Worm (Caenorhabditis elegans) whole organism, mixed stage, embryonic: Measurements from ENCODE around the gene daf-2.
A peak's percentile ranks its signal among the peaks of the same experiment; 100 is the strongest.

Source experiments
- M03D4.4 ChIP-seq: sonication (generic microtip); optimal IDR thresholded peaks from 2 replicates; lab custom pipeline; 2017; ENCODE audit warnings: mild to moderate bottlenecking, missing genetic modification characterization, missing compliant biosample characterization
- bed-3 ChIP-seq: fragments of 200-800 bp; sonication (Bioruptor generic); optimal IDR thresholded peaks from 3 replicates; lab custom pipeline; 2018; ENCODE audit warnings: mild to moderate bottlenecking, missing genetic modification characterization, moderate library complexity, missing compliant biosample characterization
- blmp-1 ChIP-seq: fragments of 150-350 bp; optimal IDR thresholded peaks from 2 replicates; lab custom pipeline; 2014; ENCODE audit warnings: missing biosample characterization, missing genetic modification characterization
- ceh-39 ChIP-seq: fragments of 150-350 bp; optimal IDR thresholded peaks from 2 replicates; lab custom pipeline; 2014; ENCODE audit warnings: missing biosample characterization, missing genetic modification characterization
- ceh-43 ChIP-seq: fragments of 200-800 bp; sonication (Bioruptor generic); optimal IDR thresholded peaks from 2 replicates; lab custom pipeline; 2018; ENCODE audit warnings: mild to moderate bottlenecking, missing genetic modification characterization, moderate library complexity, missing compliant biosample characterization
- ceh-83 ChIP-seq: fragments of 200-800 bp; sonication (Bioruptor generic); optimal IDR thresholded peaks from 2 replicates; lab custom pipeline; 2018; ENCODE audit warnings: mild to moderate bottlenecking, missing genetic modification characterization, missing compliant biosample characterization
- ces-1 ChIP-seq: fragments of 150-350 bp; optimal IDR thresholded peaks from 2 replicates; lab custom pipeline; 2014; ENCODE audit warnings: missing biosample characterization, missing genetic modification reagents, missing genetic modification characterization
- cnd-1 ChIP-seq: fragments of 200-800 bp; sonication (Bioruptor generic); optimal IDR thresholded peaks from 2 replicates; lab custom pipeline; 2018; ENCODE audit warnings: mild to moderate bottlenecking, missing genetic modification characterization, missing compliant biosample characterization
- drap-1 ChIP-seq: fragments of 200-800 bp; sonication (Bioruptor generic); optimal IDR thresholded peaks from 3 replicates; lab custom pipeline; 2018; ENCODE audit warnings: mild to moderate bottlenecking, missing genetic modification characterization, missing compliant biosample characterization
- elt-1 ChIP-seq: sonication (generic microtip); optimal IDR thresholded peaks from 2 replicates; lab custom pipeline; 2017; ENCODE audit warnings: missing genetic modification characterization, mild to moderate bottlenecking, missing compliant biosample characterization, antibody characterized with exemption, moderate library complexity, borderline replicate concordance; ENCODE audit not compliant: insufficient read depth
- elt-3 ChIP-seq: fragments of 150-350 bp; optimal IDR thresholded peaks from 2 replicates; lab custom pipeline; 2014; ENCODE audit warnings: missing biosample characterization, missing genetic modification characterization
- flh-1 ChIP-seq: fragments of 200-800 bp; sonication (Bioruptor generic); optimal IDR thresholded peaks from 2 replicates; lab custom pipeline; 2018; ENCODE audit warnings: mild to moderate bottlenecking, missing genetic modification characterization, moderate library complexity, missing compliant biosample characterization
- ham-2 ChIP-seq: fragments of 200-800 bp; sonication (Bioruptor generic); optimal IDR thresholded peaks from 2 replicates; lab custom pipeline; 2018; ENCODE audit warnings: mild to moderate bottlenecking, missing genetic modification characterization, missing compliant biosample characterization
- hlh-1 ChIP-seq: fragments of 150-350 bp; optimal IDR thresholded peaks from 2 replicates; lab custom pipeline; 2014; ENCODE audit warnings: missing biosample characterization, missing genetic modification reagents, missing genetic modification characterization
- lin-13 ChIP-seq: fragments of 150-350 bp; optimal IDR thresholded peaks from 2 replicates; lab custom pipeline; 2014; ENCODE audit warnings: missing biosample characterization, missing genetic modification characterization
- lin-32 ChIP-seq: fragments of 200-800 bp; sonication (Bioruptor generic); optimal IDR thresholded peaks from 2 replicates; lab custom pipeline; 2018; ENCODE audit warnings: mild to moderate bottlenecking, missing genetic modification characterization, missing compliant biosample characterization
- lsy-2 ChIP-seq: fragments of 150-350 bp; optimal IDR thresholded peaks from 2 replicates; lab custom pipeline; 2014; ENCODE audit warnings: missing biosample characterization, missing genetic modification characterization
- mab-5 ChIP-seq: fragments of 150-350 bp; optimal IDR thresholded peaks from 2 replicates; lab custom pipeline; 2014; ENCODE audit warnings: missing biosample characterization, missing genetic modification characterization
- mep-1 ChIP-seq: fragments of 150-350 bp; optimal IDR thresholded peaks from 2 replicates; lab custom pipeline; 2017; ENCODE audit warnings: missing biosample characterization, missing genetic modification reagents, missing genetic modification characterization, inconsistent platforms
- mls-2 ChIP-seq: sonication (generic microtip); optimal IDR thresholded peaks from 2 replicates; lab custom pipeline; 2016; ENCODE audit warnings: mild to moderate bottlenecking, missing genetic modification characterization, moderate library complexity, missing compliant biosample characterization
- nhr-12 ChIP-seq: fragments of 150-350 bp; optimal IDR thresholded peaks from 2 replicates; lab custom pipeline; 2014; ENCODE audit warnings: missing biosample characterization, missing genetic modification characterization
- nhr-2 ChIP-seq: fragments of 150-350 bp; optimal IDR thresholded peaks from 2 replicates; lab custom pipeline; 2014; ENCODE audit warnings: missing biosample characterization, missing genetic modification characterization
- nhr-237 ChIP-seq: fragments of 150-350 bp; optimal IDR thresholded peaks from 2 replicates; lab custom pipeline; 2014; ENCODE audit warnings: missing biosample characterization, missing genetic modification characterization
- nhr-28 ChIP-seq: fragments of 150-350 bp; optimal IDR thresholded peaks from 2 replicates; lab custom pipeline; 2014; ENCODE audit warnings: missing biosample characterization, missing genetic modification characterization
- nhr-76 ChIP-seq: sonication (generic microtip); optimal IDR thresholded peaks from 2 replicates; lab custom pipeline; 2017; ENCODE audit warnings: missing biosample characterization, missing genetic modification characterization
- pha-4 ChIP-seq: fragments of 150-350 bp; optimal IDR thresholded peaks from 2 replicates; lab custom pipeline; 2018; ENCODE audit warnings: missing biosample characterization, missing genetic modification reagents, missing genetic modification characterization
- sem-2 ChIP-seq: fragments of 200-800 bp; sonication (Bioruptor generic); optimal IDR thresholded peaks from 2 replicates; lab custom pipeline; 2018; ENCODE audit warnings: mild to moderate bottlenecking, missing genetic modification characterization, missing compliant biosample characterization
- snpc-4 ChIP-seq: fragments of 150-350 bp; optimal IDR thresholded peaks from 2 replicates; lab custom pipeline; 2014; ENCODE audit warnings: missing biosample characterization, missing genetic modification characterization
- sptf-1 ChIP-seq: sonication (generic microtip); optimal IDR thresholded peaks from 2 replicates; lab custom pipeline; 2017; ENCODE audit warnings: mild to moderate bottlenecking, missing genetic modification characterization, moderate library complexity, missing compliant biosample characterization
- tbx-8 ChIP-seq: fragments of 200-800 bp; sonication (Bioruptor generic); optimal IDR thresholded peaks from 2 replicates; lab custom pipeline; 2018; ENCODE audit warnings: mild to moderate bottlenecking, missing genetic modification characterization, moderate library complexity, missing compliant biosample characterization
- unc-120 ChIP-seq: sonication (generic microtip); optimal IDR thresholded peaks from 2 replicates; lab custom pipeline; 2017; ENCODE audit warnings: missing genetic modification characterization, missing compliant biosample characterization; ENCODE audit not compliant: poor library complexity, severe bottlenecking
- unc-39 ChIP-seq: fragments of 150-350 bp; optimal IDR thresholded peaks from 2 replicates; lab custom pipeline; 2014; ENCODE audit warnings: missing biosample characterization, missing genetic modification characterization
- unc-62 ChIP-seq: fragments of 150-350 bp; optimal IDR thresholded peaks from 2 replicates; lab custom pipeline; 2014; ENCODE audit warnings: missing biosample characterization, missing genetic modification reagents, missing genetic modification characterization
- zip-8 ChIP-seq: fragments of 150-350 bp; optimal IDR thresholded peaks from 2 replicates; lab custom pipeline; 2014; ENCODE audit warnings: missing biosample characterization, missing genetic modification characterization
- ztf-11 ChIP-seq: fragments of 150-350 bp; optimal IDR thresholded peaks from 2 replicates; lab custom pipeline; 2014; ENCODE audit warnings: missing biosample characterization, missing genetic modification characterization

daf-2 gene

ce11 chrIII:2976176-2976575 is 64.5 kb downstream of the daf-2 start:
- TF ChIP-seq mep-1 (tag; lab: Kevin White, UChicago) = no peak
- no peak for TF ChIP-seq blmp-1
- TF ChIP-seq hlh-1 = peak; percentile 97
- no peak for TF ChIP-seq unc-62 (GFP tag; lab: Kevin White, UChicago)
- TF ChIP-seq sptf-1 (tag; lab: Kevin White, UChicago) = no peak

- TF ChIP-seq nhr-237 (no peak), sptf-1 (tag; lab: Kevin White, UChicago) (no peak), mab-5 (tag; lab: Kevin White, UChicago) (no peak), ham-2 (GFP tag; lab: Kevin White, UChicago) (no peak), mls-2 (no peak), lin-32 (GFP tag; lab: Kevin White, UChicago) (no peak), lsy-2 (tag; lab: Kevin White, UChicago) (no peak), ceh-83 (GFP tag; lab: Kevin White, UChicago) (no peak), drap-1 (GFP tag; lab: Kevin White, UChicago) (no peak), sem-2 (GFP tag; lab: Kevin White, UChicago) (no peak), bed-3 (GFP tag; lab: Kevin White, UChicago) (no peak), ztf-11 (no peak), tbx-8 (GFP tag; lab: Kevin White, UChicago) (no peak), unc-62 (GFP tag; lab: Kevin White, UChicago) (no peak), nhr-76 (no peak), nhr-28 (no peak)
These were observed 65.0 kb downstream of the daf-2 start, which contains the start of gene Y55D5A.3 for ce11 chrIII:2975689-2976088. Gene Y55D5A.3 (minus strand): TSS chrIII:2975789.

ce11 chrIII:2972977-2973376 is 67.7 kb downstream of the daf-2 start:
- no peak for TF ChIP-seq mab-5 (tag; lab: Kevin White, UChicago)
- TF ChIP-seq elt-1 (tag; lab: Kevin White, UChicago) = peak; percentile 59
- TF ChIP-seq, all 35 proteins: peak for 1

ce11 chrIII:2970251-2970650 is 70.4 kb downstream of the daf-2 start:
- TF ChIP-seq nhr-12 (no peak), M03D4.4 (tag; lab: Kevin White, UChicago) (no peak), ceh-43 (GFP tag; lab: Kevin White, UChicago) (no peak), ceh-39 (tag; lab: Kevin White, UChicago) (no peak), sptf-1 (tag; lab: Kevin White, UChicago) (no peak), nhr-2 (tag; lab: Kevin White, UChicago) (no peak), snpc-4 (no peak), elt-3 (tag; lab: Kevin White, UChicago) (no peak), mls-2 (no peak), unc-120 (no peak), pha-4 (no peak), ceh-83 (GFP tag; lab: Kevin White, UChicago) (no peak), nhr-28 (no peak), hlh-1 (no peak), unc-62 (GFP tag; lab: Kevin White, UChicago) (no peak), nhr-237 (no peak), lin-32 (GFP tag; lab: Kevin White, UChicago) (no peak), ztf-11 (no peak)
- TF ChIP-seq, all 35 proteins: peak for 0

ce11 chrIII:2966462-2966861 is 74.2 kb downstream of the daf-2 start:
- TF ChIP-seq drap-1 (GFP tag; lab: Kevin White, UChicago) (no peak), nhr-2 (tag; lab: Kevin White, UChicago) (no peak), ham-2 (GFP tag; lab: Kevin White, UChicago) (peak; percentile 70), M03D4.4 (tag; lab: Kevin White, UChicago) (no peak), ceh-39 (tag; lab: Kevin White, UChicago) (peak; percentile 7), sptf-1 (tag; lab: Kevin White, UChicago) (peak; percentile 52), nhr-12 (no peak), nhr-76 (no peak), unc-39 (tag; lab: Kevin White, UChicago) (no peak), unc-62 (GFP tag; lab: Kevin White, UChicago) (no peak), zip-8 (tag; lab: Kevin White, UChicago) (no peak), sem-2 (GFP tag; lab: Kevin White, UChicago) (no peak), lin-32 (GFP tag; lab: Kevin White, UChicago) (no peak), nhr-28 (no peak), ceh-83 (GFP tag; lab: Kevin White, UChicago) (no peak), ceh-43 (GFP tag; lab: Kevin White, UChicago) (no peak), pha-4 (peak; percentile 49), lsy-2 (tag; lab: Kevin White, UChicago) (peak; percentile 77), tbx-8 (GFP tag; lab: Kevin White, UChicago) (no peak), nhr-237 (peak; percentile 47), blmp-1 (no peak), cnd-1 (tag; lab: Kevin White, UChicago) (no peak), flh-1 (GFP tag; lab: Kevin White, UChicago) (no peak), unc-120 (peak; percentile 69), bed-3 (GFP tag; lab: Kevin White, UChicago) (no peak), mab-5 (tag; lab: Kevin White, UChicago) (no peak), lin-13 (tag; lab: Kevin White, UChicago) (peak; percentile 70), mep-1 (tag; lab: Kevin White, UChicago) (peak; percentile 46), snpc-4 (no peak), ztf-11 (no peak), elt-1 (tag; lab: Kevin White, UChicago) (no peak), elt-3 (tag; lab: Kevin White, UChicago) (no peak), mls-2 (no peak), hlh-1 (peak; percentile 18), ces-1 (peak; percentile 65)
